Fruit fly (Drosophila melanogaster): ENCODE measurements around the gene Vps16A.
A peak's percentile ranks its signal among the peaks of the same experiment; 100 is the strongest.

The Vps16A gene

DNA sequence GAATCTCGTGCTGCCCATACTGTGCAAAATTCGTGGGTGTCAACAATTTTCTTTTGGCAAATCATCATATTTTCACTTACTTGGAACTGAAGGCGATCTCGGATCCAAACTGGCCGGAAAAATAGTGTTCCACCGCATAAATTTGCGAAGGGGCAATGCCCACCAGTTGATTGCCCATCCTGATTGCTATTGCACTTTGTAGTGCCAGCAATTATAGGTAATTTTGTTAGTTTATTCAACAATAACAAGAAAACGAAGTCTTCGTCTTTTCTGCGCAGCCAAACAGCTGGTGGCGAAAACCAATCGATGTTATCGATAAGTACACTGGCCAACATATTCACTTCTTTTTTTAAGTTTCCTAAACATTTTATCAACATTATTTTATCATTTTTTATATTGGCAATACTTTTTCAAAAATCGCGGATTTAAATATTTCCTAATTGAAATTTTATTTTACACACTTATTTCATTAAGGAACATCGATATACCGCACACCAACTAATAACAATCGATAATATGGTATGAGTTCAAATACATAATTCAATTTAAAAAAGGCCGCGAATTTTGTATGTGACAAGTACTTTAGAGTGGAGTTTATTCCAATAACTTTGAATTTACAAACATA lies 21.1 kb upstream of the Vps16A start, which contains the start of gene Vps15 (continued):
- no peak for TF ChIP-seq usp (GFP tag; optimal IDR thresholded peaks at IDR 0.05)
- peak; percentile 62 for TF ChIP-seq CG4854 (GFP tag; optimal IDR thresholded peaks at IDR 0.05)
- TF ChIP-seq Taf1 (GFP tag; IDR thresholded peaks at IDR 0.05), result peak; percentile 61
- peak; percentile 34; the same call in 1 of the 2 replicates for TF ChIP-seq CG11085 (GFP tag; IDR thresholded peaks at IDR 0.05)
- TF ChIP-seq gt (GFP tag; IDR thresholded peaks at IDR 0.05), result no peak
- peak; percentile 57 for TF ChIP-seq CG10654 (GFP tag; optimal IDR thresholded peaks at IDR 0.05)
- TF ChIP-seq stc (GFP tag; IDR thresholded peaks at IDR 0.05), result peak; percentile 67; the same call in 1 of the 2 replicates
- peak; percentile 22; the same call in 1 of the 3 replicates for TF ChIP-seq mld (GFP tag; IDR thresholded peaks at IDR 0.05; ENCODE audit: partially characterized antibody)
- peak; percentile 73 for TF ChIP-seq MESR4 (GFP tag; optimal IDR thresholded peaks at IDR 0.05)
- no peak for TF ChIP-seq CkIIα-i1 (GFP tag; IDR thresholded peaks at IDR 0.05)
- TF ChIP-seq HHEX (GFP tag; optimal IDR thresholded peaks at IDR 0.05), result peak; percentile 58
- TF ChIP-seq ranshi (GFP tag; IDR thresholded peaks at IDR 0.05), result peak; percentile 64
- peak; percentile 46 for TF ChIP-seq salm (tag; optimal IDR thresholded peaks at IDR 0.05)
- no peak for TF ChIP-seq sqz (GFP tag; optimal IDR thresholded peaks at IDR 0.05)
- peak; percentile 75; the same call in 2 of the 3 replicates for TF ChIP-seq Dbx (GFP tag; IDR thresholded peaks at IDR 0.05)
- TF ChIP-seq Hsf (GFP tag; optimal IDR thresholded peaks at IDR 0.05), result peak; percentile 76
- peak; percentile 91 for TF ChIP-seq Scr (GFP tag; IDR thresholded peaks at IDR 0.05; ENCODE audit: partially characterized antibody)
- peak; percentile 62 for TF ChIP-seq CG18764 (GFP tag; optimal IDR thresholded peaks at IDR 0.05)
- TF ChIP-seq inv (GFP tag; IDR thresholded peaks at IDR 0.05; ENCODE audit: partially characterized antibody), result peak; percentile 66
- TF ChIP-seq onecut (GFP tag; IDR thresholded peaks at IDR 0.05), result peak; percentile 63
- peak; percentile 74 for TF ChIP-seq nerfin-1 (tag; optimal IDR thresholded peaks at IDR 0.05)
- TF ChIP-seq CG17385 (GFP tag; optimal IDR thresholded peaks at IDR 0.05), result peak; percentile 61
- TF ChIP-seq Hmx (GFP tag; optimal IDR thresholded peaks at IDR 0.05), result peak; percentile 70
- TF ChIP-seq caup (GFP tag; optimal IDR thresholded peaks at IDR 0.05; ENCODE audit: severe bottlenecking), result peak; percentile 52
- TF ChIP-seq CG15479 (GFP tag; optimal IDR thresholded peaks at IDR 0.05), result no peak
- peak; percentile 89 for TF ChIP-seq CG2889 (GFP tag; IDR thresholded peaks at IDR 0.05)
- TF ChIP-seq Bdp1 (GFP tag; optimal IDR thresholded peaks at IDR 0.05), result peak; percentile 5
- TF ChIP-seq CG7745 (tag; optimal IDR thresholded peaks at IDR 0.05), result no peak
- 0 out of 3 replicates have a peak, but pooled peaks have one; percentile 5 for TF ChIP-seq CG11456 (GFP tag; IDR thresholded peaks at IDR 0.05)
- peak; percentile 45 for TF ChIP-seq gro (GFP tag; optimal IDR thresholded peaks at IDR 0.05)
- no peak for TF ChIP-seq nau (GFP tag; optimal IDR thresholded peaks at IDR 0.05)
- TF ChIP-seq Awh (GFP tag; IDR thresholded peaks at IDR 0.05), result peak; percentile 52
- no peak for TF ChIP-seq ERR (GFP tag; optimal IDR thresholded peaks at IDR 0.05)
- peak; percentile 90 for TF ChIP-seq unpg (GFP tag; optimal IDR thresholded peaks at IDR 0.05)
- no peak for TF ChIP-seq CG42726 (GFP tag; IDR thresholded peaks at IDR 0.05; ENCODE audit: partially characterized antibody)
- TF ChIP-seq CG14014 (GFP tag; IDR thresholded peaks at IDR 0.05), result peak; percentile 84
- TF ChIP-seq CG6813 (GFP tag; optimal IDR thresholded peaks at IDR 0.05), result no peak
- peak; percentile 63 for TF ChIP-seq stwl (tag; optimal IDR thresholded peaks at IDR 0.05)
- TF ChIP-seq CoRest (tag; optimal IDR thresholded peaks at IDR 0.05), result peak; percentile 86
- TF ChIP-seq CG7987 (GFP tag; optimal IDR thresholded peaks at IDR 0.05), result no peak
- TF ChIP-seq Antp (GFP tag; optimal IDR thresholded peaks at IDR 0.05), result peak; percentile 56
- peak; percentile 61 for TF ChIP-seq CG18011 (GFP tag; optimal IDR thresholded peaks at IDR 0.05)
- peak; percentile 78 for TF ChIP-seq Sry-δ (GFP tag; optimal IDR thresholded peaks at IDR 0.05)
- peak; percentile 32 for TF ChIP-seq CG33213 (GFP tag; optimal IDR thresholded peaks at IDR 0.05)
- peak; percentile 71 for TF ChIP-seq az2 (GFP tag; optimal IDR thresholded peaks at IDR 0.05)
- peak; percentile 68 for TF ChIP-seq CG17186 (GFP tag; optimal IDR thresholded peaks at IDR 0.05)
- peak; percentile 27 for TF ChIP-seq NC2α (GFP tag; optimal IDR thresholded peaks at IDR 0.05)
- peak; percentile 76 for TF ChIP-seq CG10979 (tag; optimal IDR thresholded peaks at IDR 0.05)
- TF ChIP-seq CG4730 (GFP tag; IDR thresholded peaks at IDR 0.05), result 0 out of 2 replicates have a peak, but pooled peaks have one; percentile 13
